Fruit fly (Drosophila melanogaster) whole organism, embryonic: ENCODE measurements around the gene Nle.

Experiments
- CG10267 ChIP-seq: fragments of 200-800 bp; sonication (Bioruptor generic); optimal IDR thresholded peaks from 2 replicates; lab custom pipeline; 2018; ENCODE audit warnings: missing biosample characterization, mild to moderate bottlenecking, missing genetic modification characterization, moderate library complexity
- CG10959 ChIP-seq: fragments of 200-800 bp; sonication (Bioruptor generic); IDR thresholded peaks from 2 replicates; pipeline ENCODE4 v1.3.6; 2022; ENCODE audit warnings: missing biosample characterization, missing genetic modification characterization
- CG10979 ChIP-seq: fragments of 200-800 bp; sonication (Bioruptor generic); optimal IDR thresholded peaks from 2 replicates; lab custom pipeline; 2018; ENCODE audit warnings: missing biosample characterization, mild to moderate bottlenecking, missing genetic modification characterization, moderate library complexity
- CG11456 ChIP-seq: fragments of 200-800 bp; sonication (Bioruptor generic); IDR thresholded peaks from 3 replicates; pipeline ENCODE4 v1.3.6; 2022; ENCODE audit warnings: missing biosample characterization, missing genetic modification characterization
- CG12219 ChIP-seq: fragments of 200-800 bp; sonication (Bioruptor generic); optimal IDR thresholded peaks from 3 replicates; lab custom pipeline; 2018; ENCODE audit warnings: missing biosample characterization, mild to moderate bottlenecking, missing genetic modification characterization
- CG13287 ChIP-seq: fragments of 200-800 bp; sonication (Bioruptor generic); IDR thresholded peaks from 2 replicates; pipeline ENCODE4 v1.3.6; 2022; ENCODE audit warnings: missing biosample characterization, missing genetic modification characterization; ENCODE audit not compliant: partially characterized antibody
- CG13775 ChIP-seq: fragments of 200-800 bp; sonication (Bioruptor generic); optimal IDR thresholded peaks from 3 replicates; lab custom pipeline; 2017; ENCODE audit warnings: missing biosample characterization, mild to moderate bottlenecking, missing genetic modification characterization
- CG13894 ChIP-seq: fragments of 200-800 bp; sonication (Bioruptor generic); optimal IDR thresholded peaks from 3 replicates; lab custom pipeline; 2018; ENCODE audit warnings: missing biosample characterization, mild to moderate bottlenecking, missing genetic modification characterization, moderate library complexity
- CG14710 ChIP-seq: fragments of 200-800 bp; sonication (Bioruptor generic); optimal IDR thresholded peaks from 3 replicates; lab custom pipeline; 2019; ENCODE audit warnings: missing biosample characterization, mild to moderate bottlenecking, missing genetic modification characterization, moderate library complexity
- CG15011 ChIP-seq: fragments of 200-800 bp; sonication (Bioruptor generic); optimal IDR thresholded peaks from 3 replicates; lab custom pipeline; 2018; ENCODE audit warnings: missing biosample characterization, mild to moderate bottlenecking, missing genetic modification characterization
- CG1647 ChIP-seq: fragments of 200-800 bp; sonication (Bioruptor generic); optimal IDR thresholded peaks from 3 replicates; lab custom pipeline; 2016; ENCODE audit warnings: missing biosample characterization, missing genetic modification characterization
- CG16815 ChIP-seq: fragments of 200-800 bp; sonication (Bioruptor generic); optimal IDR thresholded peaks from 3 replicates; lab custom pipeline; 2017; ENCODE audit warnings: missing biosample characterization, mild to moderate bottlenecking, missing genetic modification characterization
- CG17829 ChIP-seq: fragments of 200-800 bp; optimal IDR thresholded peaks from 2 replicates; lab custom pipeline; 2019; ENCODE audit warnings: missing biosample characterization, mild to moderate bottlenecking, missing genetic modification characterization, moderate library complexity
- CG18764 ChIP-seq: fragments of 200-800 bp; sonication (Bioruptor generic); optimal IDR thresholded peaks from 3 replicates; lab custom pipeline; 2016; ENCODE audit warnings: missing biosample characterization, missing genetic modification characterization
- CG34376 ChIP-seq: fragments of 200-800 bp; sonication (Bioruptor generic); optimal IDR thresholded peaks from 2 replicates; lab custom pipeline; 2018; ENCODE audit warnings: missing biosample characterization, mild to moderate bottlenecking, missing genetic modification characterization
- CG43689 ChIP-seq: fragments of 200-800 bp; sonication (Bioruptor generic); IDR thresholded peaks from 2 replicates; pipeline ENCODE4 v1.3.6; 2022; ENCODE audit warnings: missing biosample characterization, missing genetic modification characterization
- CG6683 ChIP-seq: fragments of 200-800 bp; sonication (Bioruptor generic); optimal IDR thresholded peaks from 2 replicates; lab custom pipeline; 2017; ENCODE audit warnings: missing biosample characterization, mild to moderate bottlenecking, missing genetic modification characterization, missing genetic modification reagents
- CG7786 ChIP-seq: fragments of 200-800 bp; sonication (Bioruptor generic); optimal IDR thresholded peaks from 2 replicates; lab custom pipeline; 2016; ENCODE audit warnings: missing biosample characterization, missing genetic modification characterization
- CG8281 ChIP-seq: fragments of 200-800 bp; sonication (Bioruptor generic); optimal IDR thresholded peaks from 2 replicates; lab custom pipeline; 2018; ENCODE audit warnings: missing biosample characterization, mild to moderate bottlenecking, missing genetic modification characterization, moderate library complexity
- CG8478 ChIP-seq: fragments of >200 bp; optimal IDR thresholded peaks from 2 replicates; lab custom pipeline; 2018
- CG9932 ChIP-seq: fragments of 200-800 bp; sonication (Bioruptor generic); IDR thresholded peaks from 2 replicates; pipeline ENCODE4 v1.3.6; 2022; ENCODE audit warnings: missing biosample characterization, missing genetic modification characterization
- CrebB ChIP-seq: fragments of 200-800 bp; sonication (Bioruptor generic); optimal IDR thresholded peaks from 3 replicates; lab custom pipeline; 2018; ENCODE audit warnings: missing biosample characterization, mild to moderate bottlenecking, missing genetic modification characterization
- Dad ChIP-seq: fragments of 200-800 bp; sonication (Bioruptor generic); optimal IDR thresholded peaks from 3 replicates; lab custom pipeline; 2016; ENCODE audit warnings: missing biosample characterization, missing genetic modification characterization
- Dfd ChIP-seq, 2 experiments: fragments of >200 bp; optimal IDR thresholded peaks; 2 replicates each; lab custom pipeline; 2017; ENCODE audit warnings: missing biosample characterization in 2 of 2, missing genetic modification characterization in 2 of 2
- Dref ChIP-seq: fragments of 200-800 bp; sonication (Bioruptor generic); IDR thresholded peaks from 2 replicates; pipeline ENCODE4 v1.3.6; 2022; ENCODE audit warnings: missing biosample characterization, missing genetic modification characterization
- Hand ChIP-seq: fragments of 200-800 bp; sonication (Bioruptor generic); optimal IDR thresholded peaks from 2 replicates; lab custom pipeline; 2017; ENCODE audit warnings: mild to moderate bottlenecking, missing biosample characterization, missing genetic modification reagents, missing genetic modification characterization
- Hr78 ChIP-seq, 2 experiments: fragments of 200-800 bp in 1 of 2; fragments of >200 bp in 1 of 2; sonication (Bioruptor generic) in 1 of 2; optimal IDR thresholded peaks; 2 replicates each; lab custom pipeline; 2017 to 2019; ENCODE audit warnings: missing biosample characterization in 2 of 2, missing genetic modification characterization in 2 of 2, mild to moderate bottlenecking in 1 of 2, moderate library complexity in 1 of 2
- MBD-R2 ChIP-seq: fragments of 200-800 bp; sonication (Bioruptor generic); IDR thresholded peaks from 2 replicates; pipeline ENCODE4 v1.3.6; 2022; ENCODE audit warnings: missing biosample characterization, missing genetic modification characterization
- Meics ChIP-seq: fragments of 200-800 bp; sonication (Bioruptor generic); optimal IDR thresholded peaks from 2 replicates; lab custom pipeline; 2017; ENCODE audit warnings: missing biosample characterization, mild to moderate bottlenecking, missing genetic modification characterization
- PHDP ChIP-seq: fragments of 200-800 bp; sonication (Bioruptor generic); optimal IDR thresholded peaks from 3 replicates; lab custom pipeline; 2018; ENCODE audit warnings: missing biosample characterization, mild to moderate bottlenecking, missing genetic modification characterization, moderate library complexity
- Poxn ChIP-seq: fragments of 200-800 bp; sonication (Bioruptor generic); IDR thresholded peaks from 2 replicates; pipeline ENCODE4 v1.3.6; 2022; ENCODE audit warnings: missing biosample characterization, missing genetic modification characterization
- Tbp ChIP-seq: fragments of >200 bp; optimal IDR thresholded peaks from 2 replicates; lab custom pipeline; 2018; ENCODE audit warnings: missing biosample characterization, missing genetic modification characterization
- Trl ChIP-seq, 3 experiments: fragments of >200 bp in 2 of 3; fragments of 200-800 bp in 1 of 3; sonication (Bioruptor generic) in 1 of 3; optimal IDR thresholded peaks; 2 replicates in 1 of 3; 3 replicates in 2 of 3; lab custom pipeline; 2016 to 2017; ENCODE audit warnings: missing biosample characterization in 1 of 3, missing genetic modification characterization in 1 of 3
- ap ChIP-seq: fragments of 200-800 bp; sonication (Bioruptor generic); IDR thresholded peaks from 2 replicates; pipeline ENCODE4 v1.3.6; 2022; ENCODE audit warnings: missing biosample characterization, missing genetic modification characterization
- bab2 ChIP-seq: fragments of 200-800 bp; sonication (Bioruptor generic); optimal IDR thresholded peaks from 2 replicates; lab custom pipeline; 2016; ENCODE audit warnings: missing biosample characterization, missing genetic modification characterization
- bigmax ChIP-seq: fragments of 200-800 bp; sonication (Bioruptor generic); optimal IDR thresholded peaks from 2 replicates; lab custom pipeline; 2018; ENCODE audit warnings: missing biosample characterization, mild to moderate bottlenecking, missing genetic modification characterization
- bowl ChIP-seq: fragments of 200-800 bp; sonication (Bioruptor generic); IDR thresholded peaks from 2 replicates; pipeline ENCODE4 v1.3.6; 2022; ENCODE audit warnings: missing biosample characterization, missing genetic modification characterization
- chinmo ChIP-seq: fragments of 200-800 bp; sonication (Bioruptor generic); IDR thresholded peaks from 4 replicates; pipeline ENCODE4 v1.3.6; 2022; ENCODE audit warnings: missing biosample characterization, missing genetic modification characterization; ENCODE audit not compliant: partially characterized antibody
- cwo ChIP-seq: fragments of 200-800 bp; sonication (Bioruptor generic); optimal IDR thresholded peaks from 3 replicates; lab custom pipeline; 2017; ENCODE audit warnings: missing biosample characterization, missing genetic modification characterization, mild to moderate bottlenecking, moderate library complexity, missing genetic modification reagents
- dimm ChIP-seq: fragments of 200-800 bp; sonication (Bioruptor generic); IDR thresholded peaks from 2 replicates; pipeline ENCODE4 v1.3.6; 2022; ENCODE audit warnings: missing biosample characterization, missing genetic modification characterization
- gfzf ChIP-seq: fragments of 200-800 bp; sonication (Bioruptor generic); optimal IDR thresholded peaks from 2 replicates; lab custom pipeline; 2016; ENCODE audit warnings: missing biosample characterization, mild to moderate bottlenecking, missing genetic modification characterization, moderate library complexity
- ind ChIP-seq: fragments of 200-800 bp; sonication (Bioruptor generic); optimal IDR thresholded peaks from 3 replicates; lab custom pipeline; 2016; ENCODE audit warnings: missing biosample characterization, missing genetic modification characterization
- jumu ChIP-seq: fragments of 200-800 bp; sonication (Bioruptor generic); optimal IDR thresholded peaks from 3 replicates; lab custom pipeline; 2016; ENCODE audit warnings: missing biosample characterization, missing genetic modification characterization
- nom ChIP-seq: fragments of 200-800 bp; sonication (Bioruptor generic); optimal IDR thresholded peaks from 2 replicates; lab custom pipeline; 2017; ENCODE audit warnings: missing biosample characterization, missing genetic modification characterization, mild to moderate bottlenecking, moderate library complexity, missing genetic modification reagents
- pb ChIP-seq: fragments of 200-800 bp; sonication (Bioruptor generic); optimal IDR thresholded peaks from 3 replicates; lab custom pipeline; 2016; ENCODE audit warnings: missing biosample characterization, missing genetic modification characterization
- sens-2 ChIP-seq: fragments of 200-800 bp; sonication (Bioruptor generic); IDR thresholded peaks from 2 replicates; pipeline ENCODE4 v1.3.6; 2022; ENCODE audit warnings: missing biosample characterization, missing genetic modification characterization
- sna ChIP-seq: fragments of 200-800 bp; sonication (Bioruptor generic); IDR thresholded peaks from 2 replicates; pipeline ENCODE4 v1.3.6; 2022; ENCODE audit warnings: missing biosample characterization, missing genetic modification characterization; ENCODE audit not compliant: partially characterized antibody
- sug ChIP-seq: fragments of 200-800 bp; optimal IDR thresholded peaks from 2 replicates; lab custom pipeline; 2019; ENCODE audit warnings: missing biosample characterization, mild to moderate bottlenecking, missing genetic modification characterization, moderate library complexity
- tgo ChIP-seq: fragments of 200-800 bp; sonication (Bioruptor generic); IDR thresholded peaks from 3 replicates; pipeline ENCODE4 v1.3.6; 2022; ENCODE audit warnings: missing biosample characterization, missing genetic modification characterization
- twi ChIP-seq: fragments of 200-800 bp; optimal IDR thresholded peaks from 2 replicates; lab custom pipeline; 2019; ENCODE audit warnings: missing biosample characterization, mild to moderate bottlenecking, missing genetic modification characterization, moderate library complexity
- wor ChIP-seq: fragments of 200-800 bp; sonication (Bioruptor generic); IDR thresholded peaks from 2 replicates; pipeline ENCODE4 v1.3.6; 2022; ENCODE audit warnings: missing biosample characterization, missing genetic modification characterization
- zfh1 ChIP-seq: fragments of 200-800 bp; sonication (Bioruptor generic); IDR thresholded peaks from 3 replicates; pipeline ENCODE4 v1.3.6; 2022; ENCODE audit warnings: missing biosample characterization, missing genetic modification characterization

The Nle gene

dm6 chr2L:530245-530644, 37.7 kb downstream of the Nle start (continued):
- TF ChIP-seq bigmax (GFP tag; lab: Kevin White, UChicago) (no peak), CG34376 (GFP tag; lab: Kevin White, UChicago) (no peak), CG13775 (no peak), nom (GFP tag; lab: Kevin White, UChicago) (no peak), Meics (GFP tag; lab: Kevin White, UChicago) (no peak), zfh1 (GFP tag; lab: Robert Waterston, UW) (peak; percentile 9; the same call in 1 of the 3 replicates), CG7786 (GFP tag; lab: Kevin White, UChicago) (no peak), wor (no peak), CG10267 (tag; lab: Kevin White, UChicago) (no peak), Trl (optimal IDR thresholded peaks at IDR 0.05; lab: Kevin White, UChicago) (no peak), Trl (GFP tag; optimal IDR thresholded peaks at IDR 0.05; lab: Kevin White, UChicago) (peak; percentile 28), dimm (no peak), ap (no peak), twi (no peak), PHDP (tag; lab: Kevin White, UChicago) (no peak), CG16815 (GFP tag; lab: Kevin White, UChicago) (no peak), gfzf (GFP tag; lab: Kevin White, UChicago) (no peak), sug (tag; lab: Kevin White, UChicago) (no peak), CG18764 (GFP tag; lab: Kevin White, UChicago) (no peak), CrebB (tag; lab: Kevin White, UChicago) (no peak), Hr78 (GFP tag; optimal IDR thresholded peaks at IDR 0.05; lab: Kevin White, UChicago) (no peak), pb (GFP tag; lab: Kevin White, UChicago) (no peak), Dfd (GFP tag; optimal IDR thresholded peaks at IDR 0.05; lab: Kevin White, UChicago) (no peak), CG10959 (no peak), MBD-R2 (no peak), CG43689 (GFP tag; lab: Robert Waterston, UW) (no peak), chinmo (GFP tag; lab: Robert Waterston, UW) (no peak), Tbp (no peak), ind (GFP tag; lab: Kevin White, UChicago) (no peak), CG11456 (GFP tag; lab: Robert Waterston, UW) (no peak), Dad (no peak), CG13894 (tag; lab: Kevin White, UChicago) (no peak), CG13287 (GFP tag; lab: Robert Waterston, UW) (no peak), bab2 (GFP tag; lab: Kevin White, UChicago) (no peak), CG15011 (GFP tag; lab: Kevin White, UChicago) (no peak), CG17829 (tag; lab: Kevin White, UChicago) (no peak), CG10979 (tag; lab: Kevin White, UChicago) (peak; percentile 14), sens-2 (GFP tag; lab: Robert Waterston, UW) (no peak), cwo (GFP tag; lab: Kevin White, UChicago) (no peak), CG12219 (GFP tag; lab: Kevin White, UChicago) (no peak), CG8478 (no peak), jumu (no peak), Poxn (GFP tag; lab: Robert Waterston, UW) (no peak), bowl (GFP tag; lab: Robert Waterston, UW) (no peak), Dref (GFP tag; lab: Robert Waterston, UW) (no peak), CG6683 (GFP tag; lab: Kevin White, UChicago) (no peak), Hand (GFP tag; lab: Kevin White, UChicago) (no peak), tgo (no peak), CG1647 (GFP tag; lab: Kevin White, UChicago) (no peak), sna (GFP tag; lab: Robert Waterston, UW) (no peak), CG9932 (no peak), CG14710 (no peak), CG8281 (tag; lab: Kevin White, UChicago) (no peak)
